Fruit fly (Drosophila melanogaster) whole organism, adult: ENCODE measurements around the gene PolD1.

ENCODE experiments used
- CG11617 ChIP-seq: fragments of 200-800 bp; sonication (Bioruptor generic); optimal IDR thresholded peaks from 2 replicates; lab custom pipeline; 2017; ENCODE audit warnings: mild to moderate bottlenecking, missing biosample characterization, missing genetic modification reagents, missing genetic modification characterization
- CG14711 ChIP-seq: fragments of 200-800 bp; sonication (Bioruptor generic); optimal IDR thresholded peaks from 2 replicates; lab custom pipeline; 2018; ENCODE audit warnings: missing biosample characterization, mild to moderate bottlenecking, missing genetic modification characterization, moderate library complexity
- CG1620 ChIP-seq: fragments of 200-800 bp; sonication (Bioruptor generic); optimal IDR thresholded peaks from 2 replicates; lab custom pipeline; 2016; ENCODE audit warnings: missing biosample characterization, missing genetic modification characterization
- CG33017 ChIP-seq: fragments of 200-800 bp; sonication (Bioruptor generic); optimal IDR thresholded peaks from 2 replicates; lab custom pipeline; 2018; ENCODE audit warnings: missing biosample characterization, mild to moderate bottlenecking, missing genetic modification characterization, moderate library complexity
- CG7045 ChIP-seq: fragments of 200-800 bp; sonication (Bioruptor generic); optimal IDR thresholded peaks from 2 replicates; lab custom pipeline; 2017; ENCODE audit warnings: missing biosample characterization, mild to moderate bottlenecking, missing genetic modification characterization
- Clk ChIP-seq: fragments of 200-800 bp; sonication (Bioruptor generic); optimal IDR thresholded peaks from 2 replicates; lab custom pipeline; 2017; ENCODE audit warnings: missing biosample characterization, missing genetic modification characterization
- bab1 ChIP-seq: fragments of 200-800 bp; sonication (Bioruptor generic); optimal IDR thresholded peaks from 3 replicates; lab custom pipeline; 2019; ENCODE audit warnings: missing biosample characterization, mild to moderate bottlenecking, missing genetic modification characterization, moderate library complexity
- cnc ChIP-seq, 2 experiments: fragments of >200 bp; optimal IDR thresholded peaks; 2 replicates each; lab custom pipeline; 2017
- kay ChIP-seq: fragments of 200-800 bp; sonication (Bioruptor generic); peaks from one replicate; lab custom pipeline; 2016; ENCODE audit warnings: missing biosample characterization, missing genetic modification characterization, borderline replicate concordance
- pad ChIP-seq: fragments of 200-800 bp; sonication (Bioruptor generic); optimal IDR thresholded peaks from 3 replicates; lab custom pipeline; 2017; ENCODE audit warnings: missing biosample characterization, missing genetic modification characterization, mild to moderate bottlenecking, moderate library complexity, missing genetic modification reagents

DNA sequence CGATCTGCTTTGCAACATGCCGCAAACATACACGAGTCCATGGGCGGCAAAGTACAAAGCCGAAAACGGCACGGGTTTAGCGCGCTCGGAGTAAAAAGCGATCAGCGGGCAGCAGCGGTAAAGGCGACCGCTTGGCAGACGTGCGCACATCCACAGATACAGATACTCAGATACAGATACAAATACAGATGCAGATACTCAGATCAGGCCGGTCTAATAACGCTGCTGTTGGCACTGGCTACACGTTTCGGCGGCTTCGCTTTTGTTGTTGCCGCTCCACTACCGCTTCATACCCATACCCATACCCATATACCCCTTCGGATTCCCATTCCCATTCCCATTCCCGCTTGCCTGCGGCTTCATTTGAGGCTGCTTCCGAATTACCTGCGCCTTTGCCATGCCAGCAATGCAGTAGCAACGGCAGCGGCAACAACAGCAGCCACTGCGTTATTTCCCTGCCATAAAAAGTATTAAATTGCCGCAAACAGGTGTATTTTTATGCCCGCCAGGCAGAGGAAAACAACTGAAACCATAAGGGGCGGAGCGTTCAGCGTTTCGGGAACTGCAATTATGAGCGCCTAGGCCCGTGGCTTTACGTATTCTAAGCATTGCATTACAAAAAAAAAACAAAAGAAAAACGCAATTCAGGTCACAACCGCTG is 37.5 kb upstream of the PolD1 start:
- TF ChIP-seq CG1620 (GFP tag; lab: Kevin White, UChicago) = no peak
- no peak for TF ChIP-seq CG14711 (tag; lab: Kevin White, UChicago)
- TF ChIP-seq kay = no peak
- no peak for TF ChIP-seq CG7045 (GFP tag; lab: Kevin White, UChicago)
- no peak for TF ChIP-seq Clk (GFP tag; lab: Kevin White, UChicago)
- no peak for TF ChIP-seq CG33017
- TF ChIP-seq bab1 (GFP tag; lab: Kevin White, UChicago) = no peak
- no peak for TF ChIP-seq CG11617 (GFP tag; lab: Kevin White, UChicago)
- TF ChIP-seq cnc (optimal IDR thresholded peaks at IDR 0.05; lab: Kevin White, UChicago) = no peak
- no peak for TF ChIP-seq pad (GFP tag; lab: Kevin White, UChicago)
